Fruit fly (Drosophila melanogaster) whole organism, pupa: ENCODE data around the gene Polr1E.

Source experiments
- CG10348 ChIP-seq: fragments of 200-800 bp; sonication (Bioruptor generic); IDR thresholded peaks from 2 replicates; pipeline ENCODE4 v1.3.6; 2022; ENCODE audit warnings: missing biosample characterization, missing genetic modification characterization
- CG12605 ChIP-seq: fragments of 200-800 bp; sonication (Bioruptor generic); IDR thresholded peaks from 2 replicates; pipeline ENCODE4 v1.3.6; 2022; ENCODE audit warnings: missing biosample characterization, missing genetic modification characterization
- CG13204 ChIP-seq: fragments of 200-800 bp; sonication (Bioruptor generic); optimal IDR thresholded peaks from 2 replicates; lab custom pipeline; 2018; ENCODE audit warnings: missing biosample characterization, mild to moderate bottlenecking, missing genetic modification characterization, moderate library complexity
- CG14655 ChIP-seq: fragments of 200-800 bp; sonication (Bioruptor generic); optimal IDR thresholded peaks from 3 replicates; lab custom pipeline; 2017; ENCODE audit warnings: mild to moderate bottlenecking, missing biosample characterization, missing genetic modification reagents, missing genetic modification characterization
- CG15710 ChIP-seq: fragments of 200-800 bp; sonication (Bioruptor generic); optimal IDR thresholded peaks from 2 replicates; lab custom pipeline; 2018; ENCODE audit warnings: missing biosample characterization, mild to moderate bottlenecking, missing genetic modification characterization, moderate library complexity
- CG17806 ChIP-seq: fragments of 200-800 bp; sonication (Bioruptor generic); optimal IDR thresholded peaks from 2 replicates; lab custom pipeline; 2018; ENCODE audit warnings: missing biosample characterization, mild to moderate bottlenecking, missing genetic modification characterization, moderate library complexity
- CG32121 ChIP-seq: fragments of 200-800 bp; sonication (Bioruptor generic); IDR thresholded peaks from 2 replicates; pipeline ENCODE4 v1.3.6; 2022; ENCODE audit warnings: missing biosample characterization, missing genetic modification characterization
- CG34367 ChIP-seq: fragments of 200-800 bp; sonication (Bioruptor generic); optimal IDR thresholded peaks from 2 replicates; lab custom pipeline; 2018; ENCODE audit warnings: missing biosample characterization, mild to moderate bottlenecking, missing genetic modification characterization
- CG4496 ChIP-seq: fragments of 200-800 bp; sonication (Bioruptor generic); IDR thresholded peaks from 3 replicates; pipeline ENCODE4 v1.3.6; 2022; ENCODE audit warnings: missing biosample characterization, missing genetic modification characterization
- CG8159 ChIP-seq: fragments of 200-800 bp; sonication (Bioruptor generic); optimal IDR thresholded peaks from 3 replicates; lab custom pipeline; 2018; ENCODE audit warnings: missing biosample characterization, mild to moderate bottlenecking, missing genetic modification characterization, moderate library complexity
- CG8301 ChIP-seq: fragments of 200-800 bp; sonication (Bioruptor generic); optimal IDR thresholded peaks from 2 replicates; lab custom pipeline; 2018; ENCODE audit warnings: missing biosample characterization, mild to moderate bottlenecking, missing genetic modification characterization
- CG9948 ChIP-seq: fragments of 200-800 bp; sonication (Bioruptor generic); optimal IDR thresholded peaks from 2 replicates; lab custom pipeline; 2018; ENCODE audit warnings: missing biosample characterization, mild to moderate bottlenecking, missing genetic modification characterization, moderate library complexity
- D1 ChIP-seq: fragments of 200-800 bp; sonication (Bioruptor generic); optimal IDR thresholded peaks from 2 replicates; lab custom pipeline; 2018; ENCODE audit warnings: missing biosample characterization, mild to moderate bottlenecking, missing genetic modification characterization, moderate library complexity
- EcR ChIP-seq: fragments of 200-800 bp; sonication (Bioruptor generic); optimal IDR thresholded peaks from 3 replicates; lab custom pipeline; 2019; ENCODE audit warnings: missing biosample characterization, missing genetic modification characterization, mild to moderate bottlenecking, moderate library complexity, missing genetic modification reagents
- Ets98B ChIP-seq: fragments of 200-800 bp; sonication (Bioruptor generic); IDR thresholded peaks from 2 replicates; pipeline ENCODE4 v1.3.6; 2022; ENCODE audit warnings: missing biosample characterization, missing genetic modification characterization
- Pif1A ChIP-seq: fragments of 200-800 bp; sonication (Bioruptor generic); optimal IDR thresholded peaks from 3 replicates; lab custom pipeline; 2016; ENCODE audit warnings: missing biosample characterization, missing genetic modification characterization
- Pif1B ChIP-seq: fragments of 200-800 bp; sonication (Bioruptor generic); optimal IDR thresholded peaks from 3 replicates; lab custom pipeline; 2016; ENCODE audit warnings: missing biosample characterization, missing genetic modification characterization
- Snoo ChIP-seq: fragments of 200-800 bp; sonication (Bioruptor generic); optimal IDR thresholded peaks from 3 replicates; lab custom pipeline; 2017; ENCODE audit warnings: missing biosample characterization, mild to moderate bottlenecking, missing genetic modification characterization, inconsistent platforms
- fd96Ca ChIP-seq: fragments of 200-800 bp; sonication (Bioruptor generic); IDR thresholded peaks from 3 replicates; pipeline ENCODE4 v1.3.6; 2022; ENCODE audit warnings: missing biosample characterization, missing genetic modification characterization
- gl ChIP-seq: fragments of 200-800 bp; sonication (Bioruptor generic); optimal IDR thresholded peaks from 2 replicates; lab custom pipeline; 2018; ENCODE audit warnings: missing biosample characterization, mild to moderate bottlenecking, missing genetic modification characterization
- rn ChIP-seq: fragments of 200-800 bp; sonication (Bioruptor generic); IDR thresholded peaks from 2 replicates; pipeline ENCODE4 v1.3.6; 2022; ENCODE audit warnings: missing biosample characterization, missing genetic modification characterization

Polr1E gene

DNA sequence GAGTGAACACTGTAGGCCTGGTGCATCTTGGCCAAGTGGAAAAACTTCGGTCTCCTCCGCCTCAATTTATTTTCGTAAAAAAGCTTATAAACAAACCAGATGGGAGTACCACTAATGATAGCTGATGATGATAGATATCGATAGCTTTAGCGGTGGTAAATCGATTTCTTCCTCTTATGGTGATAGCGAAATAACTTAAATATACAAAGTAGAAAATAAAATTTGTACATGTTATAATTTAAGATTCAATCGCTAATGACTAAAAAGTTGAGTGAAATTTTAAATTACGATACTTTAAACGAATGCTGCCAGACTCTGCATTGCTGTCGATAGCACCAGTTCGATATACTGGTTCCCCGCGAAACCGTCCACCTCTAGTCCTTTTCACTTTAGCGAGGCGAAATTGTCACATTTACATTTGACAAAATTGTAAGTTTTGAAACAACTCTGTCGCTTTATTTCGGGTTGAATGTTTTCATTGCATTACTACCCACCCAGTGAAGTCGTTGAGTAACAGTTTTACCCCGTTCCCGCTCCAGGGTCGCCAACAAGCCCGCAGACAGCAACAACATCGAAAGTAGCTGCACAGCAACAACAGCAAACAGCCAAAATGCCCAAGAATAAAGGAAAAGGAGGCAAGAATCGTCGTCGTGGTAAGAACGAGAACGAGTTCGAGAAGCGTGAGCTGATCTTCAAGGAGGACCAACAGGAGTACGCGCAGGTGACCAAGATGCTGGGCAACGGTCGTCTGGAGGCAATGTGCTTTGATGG, 27.0 kb downstream of the Polr1E start, which contains the start of the genes Vps39 and eIF1A:
TSS of gene Vps39 (minus strand) at position 119 of the 771 bp plus-strand sequence.
TSS of gene eIF1A (plus strand) at position 338 of the 771 bp plus-strand sequence.
- no peak for TF ChIP-seq CG17806 (tag; lab: Kevin White, UChicago)

DNA sequence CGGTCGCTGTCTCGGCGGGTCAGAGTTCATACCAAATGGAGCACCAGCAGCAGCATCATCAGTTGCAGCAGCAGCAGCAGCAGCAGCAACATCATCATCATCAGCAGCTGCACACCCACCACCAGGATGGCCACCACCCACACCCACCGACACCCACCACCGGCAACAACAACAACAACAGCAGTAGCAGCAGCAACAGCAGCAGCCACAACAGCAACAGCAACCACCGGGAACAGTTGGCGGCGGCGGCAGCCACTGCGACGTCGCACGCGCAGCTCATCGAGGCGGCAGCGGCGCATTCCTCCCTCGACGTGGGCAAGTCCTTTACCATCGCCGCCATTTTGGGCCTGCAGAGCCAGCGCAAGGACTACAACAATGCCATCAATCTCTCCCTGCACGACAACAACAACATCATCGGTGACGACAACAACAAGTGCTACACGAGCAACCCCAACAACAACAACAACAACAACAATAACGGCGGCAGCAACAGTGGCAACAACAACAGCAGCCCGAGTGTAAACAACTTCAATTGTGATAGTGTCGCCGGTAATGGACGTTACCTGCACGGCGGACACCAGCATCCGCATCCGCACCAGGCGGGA, 31.7 kb downstream of the Polr1E start:
- TF ChIP-seq fd96Ca (GFP tag; lab: Robert Waterston, UW) (no peak), Pif1B (GFP tag; lab: Kevin White, UChicago) (no peak), Snoo (tag; lab: Kevin White, UChicago) (no peak), CG10348 (GFP tag; lab: Robert Waterston, UW) (no peak), CG32121 (GFP tag; lab: Robert Waterston, UW) (no peak), CG13204 (GFP tag; lab: Kevin White, UChicago) (no peak)
- TF ChIP-seq, all 21 proteins: peak for 0

DNA sequence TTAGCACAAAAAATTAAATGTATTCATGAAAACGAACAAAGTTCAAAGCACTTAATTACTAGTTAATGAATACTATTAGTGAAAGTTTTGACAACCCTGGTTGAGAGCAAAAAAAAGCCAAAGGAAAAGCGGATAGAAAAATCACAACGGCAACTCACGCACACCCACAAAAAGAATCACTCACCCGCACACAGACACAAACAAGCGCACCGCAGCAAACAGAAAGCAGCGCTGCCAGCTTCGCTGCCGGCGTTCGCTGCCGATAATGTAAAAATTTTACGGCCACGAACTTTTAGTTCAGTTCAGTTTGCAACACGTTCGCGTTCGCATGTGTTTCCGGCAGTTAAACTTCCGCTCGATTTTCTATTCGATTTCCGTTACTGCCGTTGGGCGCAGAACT, 34.0 kb downstream of the Polr1E start, which contains the start of gene CG18599:
TSS of gene CG18599 (plus strand) at position 301 of the 400 bp plus-strand sequence.
- TF ChIP-seq CG8159 (no peak), CG12605 (GFP tag; lab: Robert Waterston, UW) (no peak), CG32121 (GFP tag; lab: Robert Waterston, UW) (no peak), Pif1A (no peak), CG13204 (GFP tag; lab: Kevin White, UChicago) (no peak), Ets98B (no peak), CG8301 (tag; lab: Kevin White, UChicago) (no peak), CG9948 (tag; lab: Kevin White, UChicago) (no peak), Snoo (tag; lab: Kevin White, UChicago) (no peak), D1 (no peak), gl (tag; lab: Kevin White, UChicago) (no peak)

DNA sequence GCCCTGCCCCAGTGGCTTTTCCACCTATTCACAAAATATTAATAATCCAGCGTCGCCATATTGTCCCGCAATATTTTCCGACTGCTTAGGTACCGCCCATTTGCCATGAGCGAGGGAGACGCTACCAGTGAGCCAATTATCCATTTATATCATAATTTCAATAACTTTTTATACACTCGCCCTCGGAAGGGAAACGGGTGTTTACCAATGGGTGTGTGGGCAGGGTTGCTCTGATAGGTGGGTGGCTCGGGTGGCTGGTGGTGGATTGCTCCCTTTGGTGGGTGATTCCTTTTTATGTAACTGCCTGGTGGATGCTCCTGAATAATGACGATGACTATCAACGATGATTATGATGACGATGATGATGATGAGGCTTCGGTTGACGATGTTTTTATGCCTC, 34.9 kb downstream of the Polr1E start:
- TF ChIP-seq CG4496 (GFP tag; lab: Robert Waterston, UW) = no peak
- TF ChIP-seq CG10348 (GFP tag; lab: Robert Waterston, UW) = no peak
- no peak for TF ChIP-seq rn (GFP tag; lab: Robert Waterston, UW)
- TF ChIP-seq CG8301 (tag; lab: Kevin White, UChicago) = no peak
- TF ChIP-seq CG17806 (tag; lab: Kevin White, UChicago) = no peak
- TF ChIP-seq CG32121 (GFP tag; lab: Robert Waterston, UW) = no peak
- no peak for TF ChIP-seq Snoo (tag; lab: Kevin White, UChicago)
- no peak for TF ChIP-seq CG8159
- TF ChIP-seq Ets98B = no peak
- no peak for TF ChIP-seq EcR (GFP tag; lab: Kevin White, UChicago)
- TF ChIP-seq CG12605 (GFP tag; lab: Robert Waterston, UW) = no peak
- TF ChIP-seq Pif1A = no peak
- no peak for TF ChIP-seq D1
- TF ChIP-seq CG15710 (tag; lab: Kevin White, UChicago) = no peak

DNA sequence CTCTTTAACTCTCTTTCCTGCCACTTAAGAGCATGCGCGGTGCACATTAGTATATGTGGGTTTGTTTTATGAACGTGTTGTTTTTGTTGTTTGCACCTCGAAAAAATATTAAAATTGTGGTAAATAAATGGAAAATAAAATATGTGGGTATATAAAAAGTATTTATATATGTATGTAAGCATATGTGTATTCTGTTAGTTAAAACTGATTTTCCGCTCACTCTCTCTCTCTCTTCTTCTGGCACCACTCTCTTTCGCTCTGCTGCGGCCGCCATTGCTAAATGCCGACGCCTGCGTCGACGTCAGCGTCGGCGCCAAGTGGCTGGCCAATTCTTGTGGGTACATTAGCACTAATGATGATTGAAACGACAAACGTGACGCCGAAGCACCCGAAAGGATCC, 36.3 kb downstream of the Polr1E start:
- TF ChIP-seq fd96Ca (GFP tag; lab: Robert Waterston, UW) (no peak), CG8301 (tag; lab: Kevin White, UChicago) (no peak), rn (GFP tag; lab: Robert Waterston, UW) (no peak), CG8159 (no peak), CG17806 (tag; lab: Kevin White, UChicago) (no peak), Snoo (tag; lab: Kevin White, UChicago) (no peak), CG9948 (tag; lab: Kevin White, UChicago) (no peak), D1 (no peak), CG34367 (tag; lab: Kevin White, UChicago) (no peak), CG12605 (GFP tag; lab: Robert Waterston, UW) (no peak), CG4496 (GFP tag; lab: Robert Waterston, UW) (no peak), Pif1A (no peak), CG32121 (GFP tag; lab: Robert Waterston, UW) (no peak), EcR (GFP tag; lab: Kevin White, UChicago) (no peak), Pif1B (GFP tag; lab: Kevin White, UChicago) (no peak), CG13204 (GFP tag; lab: Kevin White, UChicago) (no peak), gl (tag; lab: Kevin White, UChicago) (no peak), CG14655 (no peak), CG10348 (GFP tag; lab: Robert Waterston, UW) (no peak)

DNA sequence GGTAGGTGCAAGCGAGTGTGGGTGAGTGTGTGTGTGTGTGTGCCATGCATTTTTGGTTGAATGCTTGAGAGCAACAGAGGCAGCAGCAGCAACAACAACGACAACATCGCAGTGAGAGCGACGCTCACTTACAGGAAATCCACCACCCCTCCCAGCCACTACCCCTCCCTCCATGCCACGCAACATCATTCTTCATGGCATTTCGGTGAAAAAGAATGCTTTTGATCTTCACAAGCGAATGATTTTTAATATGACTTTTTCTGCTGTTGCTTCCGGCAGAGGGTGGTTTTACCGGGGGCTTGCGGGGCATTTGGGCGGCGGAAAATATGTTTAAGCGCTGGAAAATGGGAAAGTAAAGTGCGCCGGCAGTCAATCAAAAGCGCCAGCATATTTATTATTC, 39.9 kb downstream of the Polr1E start:
- TF ChIP-seq Pif1A = no peak
- no peak for TF ChIP-seq CG13204 (GFP tag; lab: Kevin White, UChicago)
- no peak for TF ChIP-seq CG14655
- no peak for TF ChIP-seq CG15710 (tag; lab: Kevin White, UChicago)
- no peak for TF ChIP-seq gl (tag; lab: Kevin White, UChicago)
- TF ChIP-seq EcR (GFP tag; lab: Kevin White, UChicago) = no peak
- no peak for TF ChIP-seq Ets98B
- no peak for TF ChIP-seq CG32121 (GFP tag; lab: Robert Waterston, UW)
- no peak for TF ChIP-seq fd96Ca (GFP tag; lab: Robert Waterston, UW)
- no peak for TF ChIP-seq Pif1B (GFP tag; lab: Kevin White, UChicago)
- no peak for TF ChIP-seq CG8301 (tag; lab: Kevin White, UChicago)
- no peak for TF ChIP-seq CG8159
- TF ChIP-seq CG10348 (GFP tag; lab: Robert Waterston, UW) = no peak
- TF ChIP-seq D1 = no peak
- TF ChIP-seq CG17806 (tag; lab: Kevin White, UChicago) = no peak
- TF ChIP-seq CG34367 (tag; lab: Kevin White, UChicago) = no peak
